Worm (Caenorhabditis elegans) whole organism, L2 larva: ENCODE results near the gene sra-13.

Experiments
- blmp-1 ChIP-seq: sonication (generic microtip); optimal IDR thresholded peaks from 2 replicates; lab custom pipeline; 2017; ENCODE audit warnings: missing genetic modification characterization, mild to moderate bottlenecking, missing compliant biosample characterization, antibody characterized with exemption, moderate library complexity; ENCODE audit not compliant: insufficient read depth
- nhr-237 ChIP-seq: fragments of 150-350 bp; optimal IDR thresholded peaks from 2 replicates; lab custom pipeline; 2014; ENCODE audit warnings: missing biosample characterization, missing genetic modification characterization

DNA sequence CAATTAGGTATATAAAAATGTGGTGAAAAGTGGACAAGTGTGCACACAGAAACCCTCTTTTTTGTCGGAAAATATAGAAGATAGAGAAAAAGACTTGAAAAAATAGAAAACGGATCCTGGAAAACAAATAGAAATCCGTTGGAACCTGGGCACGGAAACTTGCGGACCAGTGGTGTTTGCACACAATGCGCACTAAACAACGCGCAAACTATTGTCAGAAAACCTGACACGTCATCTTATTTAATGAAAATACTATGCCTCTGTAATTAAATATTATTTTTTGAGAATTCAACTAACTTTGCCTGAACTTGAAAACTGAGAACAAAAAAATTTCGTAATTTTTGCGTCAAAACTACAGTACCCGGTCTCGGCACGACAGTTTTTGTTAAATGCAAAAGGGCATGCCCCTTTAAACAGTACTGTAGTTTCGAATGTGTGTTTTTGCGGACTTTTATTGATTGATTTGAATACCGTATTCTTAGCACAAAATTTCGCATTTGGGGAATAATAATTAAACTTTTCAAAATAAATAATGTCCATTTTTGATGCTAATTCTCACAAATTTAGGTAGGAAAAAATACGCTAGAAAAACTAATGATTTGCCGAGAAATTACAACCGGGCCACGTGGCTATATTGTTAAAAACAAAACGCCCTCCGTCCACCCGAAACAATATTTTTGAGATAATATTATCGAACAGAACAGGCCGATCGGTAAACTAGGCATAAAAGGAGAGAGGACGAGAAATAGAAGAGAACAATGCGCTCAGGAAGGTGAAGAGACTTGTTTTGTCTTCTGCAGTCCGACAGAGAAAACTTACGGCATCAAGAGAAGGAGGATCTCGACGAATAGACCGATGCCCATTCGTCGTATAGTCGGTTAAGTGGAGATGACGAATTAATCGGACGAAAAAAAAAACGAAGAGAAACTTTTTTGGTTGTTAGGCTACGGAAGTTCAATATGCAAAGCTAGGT is 21.7 kb downstream of the sra-13 start:
- TF ChIP-seq nhr-237 (tag; lab: Kevin White, UChicago) (no peak), blmp-1 (tag; lab: Kevin White, UChicago) (no peak)
